Worm (Caenorhabditis elegans): ENCODE results near the gene grsp-2.

DNA sequence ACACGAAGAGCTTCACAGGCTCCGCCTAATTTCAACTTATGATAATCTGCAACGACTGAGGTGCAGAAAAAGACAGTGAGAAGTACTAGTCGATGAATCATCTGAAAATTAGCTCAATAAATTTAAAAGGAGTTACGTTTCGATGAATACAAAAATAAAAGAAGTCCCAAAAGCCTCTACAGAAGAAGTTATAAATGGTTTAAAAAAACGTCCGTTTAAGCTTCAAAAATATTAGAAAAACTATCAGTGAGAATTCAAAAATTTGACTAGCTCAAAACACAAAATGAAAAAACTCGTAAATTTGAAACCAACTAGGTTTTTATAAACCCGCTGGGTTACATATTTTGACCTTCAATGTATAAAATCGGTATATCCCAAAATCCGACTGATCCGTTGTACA, 39.8 kb downstream of the grsp-2 start, which contains the start of gene T11B7.5:
- TF ChIP-seq mab-9 (GFP tag; IDR thresholded peaks at IDR 0.05) (no peak), sox-4 (tag; optimal IDR thresholded peaks at IDR 0.05) (no peak), nhr-77 (tag; optimal IDR thresholded peaks at IDR 0.05) (no peak), ces-1 (GFP tag; optimal IDR thresholded peaks at IDR 0.05) (no peak), unc-62 (GFP tag; optimal IDR thresholded peaks at IDR 0.05) (no peak), sup-37 (GFP tag; optimal IDR thresholded peaks at IDR 0.05) (no peak)

Measured in whole organism, L1 larva.